Fruit fly (Drosophila melanogaster) whole organism, embryonic: Measurements from ENCODE around the gene IKKbeta.

Experiments used
- Bdp1 ChIP-seq: fragments of 200-800 bp; sonication (Bioruptor generic); optimal IDR thresholded peaks from 3 replicates; lab custom pipeline; 2016; ENCODE audit warnings: missing biosample characterization, missing genetic modification characterization
- Bteb2 ChIP-seq: fragments of 200-800 bp; sonication (Bioruptor generic); optimal IDR thresholded peaks from 2 replicates; lab custom pipeline; 2016; ENCODE audit warnings: missing biosample characterization, missing genetic modification characterization
- CG10431 ChIP-seq: fragments of 200-800 bp; sonication (Bioruptor generic); optimal IDR thresholded peaks from 3 replicates; lab custom pipeline; 2018; ENCODE audit warnings: missing biosample characterization, mild to moderate bottlenecking, missing genetic modification characterization
- CG10462 ChIP-seq: fragments of 200-800 bp; sonication (Bioruptor generic); optimal IDR thresholded peaks from 2 replicates; lab custom pipeline; 2016; ENCODE audit warnings: missing biosample characterization, missing genetic modification characterization
- CG12071 ChIP-seq: fragments of 200-800 bp; sonication (Bioruptor generic); optimal IDR thresholded peaks from 3 replicates; lab custom pipeline; 2018; ENCODE audit warnings: missing biosample characterization, mild to moderate bottlenecking, missing genetic modification characterization
- CG1529 ChIP-seq: fragments of 200-800 bp; sonication (Bioruptor generic); optimal IDR thresholded peaks from 3 replicates; lab custom pipeline; 2018; ENCODE audit warnings: missing biosample characterization, missing genetic modification characterization
- CG15479 ChIP-seq: fragments of 200-800 bp; sonication (Bioruptor generic); optimal IDR thresholded peaks from 3 replicates; lab custom pipeline; 2019; ENCODE audit warnings: missing biosample characterization, mild to moderate bottlenecking, missing genetic modification characterization, moderate library complexity
- CG15601 ChIP-seq: fragments of 200-800 bp; sonication (Bioruptor generic); optimal IDR thresholded peaks from 3 replicates; lab custom pipeline; 2019; ENCODE audit warnings: missing biosample characterization, mild to moderate bottlenecking, missing genetic modification characterization, moderate library complexity
- CG1603 ChIP-seq: fragments of 200-800 bp; sonication (Bioruptor generic); optimal IDR thresholded peaks from 2 replicates; lab custom pipeline; 2019; ENCODE audit warnings: missing biosample characterization, mild to moderate bottlenecking, missing genetic modification characterization, moderate library complexity
- CG17361 ChIP-seq: fragments of 200-800 bp; sonication (Bioruptor generic); IDR thresholded peaks from 3 replicates; pipeline ENCODE4 v1.3.6; 2022; ENCODE audit warnings: missing biosample characterization, missing genetic modification characterization
- CG17912 ChIP-seq: fragments of 200-800 bp; sonication (Bioruptor generic); optimal IDR thresholded peaks from 2 replicates; lab custom pipeline; 2018; ENCODE audit warnings: missing biosample characterization, mild to moderate bottlenecking, missing genetic modification characterization
- CG2120 ChIP-seq: fragments of 200-800 bp; sonication (Bioruptor generic); optimal IDR thresholded peaks from 3 replicates; lab custom pipeline; 2016; ENCODE audit warnings: missing biosample characterization, missing genetic modification characterization
- CG2678 ChIP-seq: fragments of 200-800 bp; sonication (Bioruptor generic); optimal IDR thresholded peaks from 3 replicates; lab custom pipeline; 2019; ENCODE audit warnings: missing biosample characterization, mild to moderate bottlenecking, missing genetic modification characterization, moderate library complexity
- CG4424 ChIP-seq: fragments of 200-800 bp; sonication (Bioruptor generic); optimal IDR thresholded peaks from 3 replicates; lab custom pipeline; 2016; ENCODE audit warnings: missing biosample characterization, missing genetic modification characterization
- CG4707 ChIP-seq: fragments of 200-800 bp; sonication (Bioruptor generic); optimal IDR thresholded peaks from 2 replicates; lab custom pipeline; 2018; ENCODE audit warnings: missing biosample characterization, mild to moderate bottlenecking, missing genetic modification characterization, moderate library complexity
- CG6683 ChIP-seq: fragments of 200-800 bp; sonication (Bioruptor generic); optimal IDR thresholded peaks from 2 replicates; lab custom pipeline; 2017; ENCODE audit warnings: missing biosample characterization, mild to moderate bottlenecking, missing genetic modification characterization, missing genetic modification reagents
- CG8281 ChIP-seq: fragments of 200-800 bp; sonication (Bioruptor generic); optimal IDR thresholded peaks from 2 replicates; lab custom pipeline; 2018; ENCODE audit warnings: missing biosample characterization, mild to moderate bottlenecking, missing genetic modification characterization, moderate library complexity
- CG8765 ChIP-seq: fragments of 200-800 bp; sonication (Bioruptor generic); IDR thresholded peaks from 2 replicates; pipeline ENCODE4 v1.3.6; 2022; ENCODE audit warnings: missing biosample characterization, missing genetic modification characterization
- CG9797 ChIP-seq: fragments of 200-800 bp; sonication (Bioruptor generic); optimal IDR thresholded peaks from 3 replicates; lab custom pipeline; 2018; ENCODE audit warnings: missing biosample characterization, mild to moderate bottlenecking, missing genetic modification characterization
- CG9932 ChIP-seq: fragments of 200-800 bp; sonication (Bioruptor generic); IDR thresholded peaks from 2 replicates; pipeline ENCODE4 v1.3.6; 2022; ENCODE audit warnings: missing biosample characterization, missing genetic modification characterization
- Camta ChIP-seq: fragments of 200-800 bp; sonication (Bioruptor generic); optimal IDR thresholded peaks from 2 replicates; lab custom pipeline; 2016; ENCODE audit warnings: missing biosample characterization, missing genetic modification characterization
- Dek ChIP-seq: fragments of 200-800 bp; sonication (Bioruptor generic); optimal IDR thresholded peaks from 3 replicates; lab custom pipeline; 2019; ENCODE audit warnings: missing biosample characterization, mild to moderate bottlenecking, missing genetic modification characterization, moderate library complexity
- Hr51 ChIP-seq, 2 experiments: fragments of 200-800 bp; sonication (Bioruptor generic); optimal IDR thresholded peaks; 2 replicates in 1 of 2; 3 replicates in 1 of 2; lab custom pipeline; 2016 to 2018; ENCODE audit warnings: missing biosample characterization in 2 of 2, missing genetic modification characterization in 2 of 2, mild to moderate bottlenecking in 1 of 2, moderate library complexity in 1 of 2
- MESR4 ChIP-seq: fragments of 200-800 bp; sonication (Bioruptor generic); optimal IDR thresholded peaks from 2 replicates; lab custom pipeline; 2018; ENCODE audit warnings: missing biosample characterization, mild to moderate bottlenecking, missing genetic modification characterization, moderate library complexity
- NFAT ChIP-seq: fragments of 200-800 bp; sonication (Bioruptor generic); IDR thresholded peaks from 2 replicates; pipeline ENCODE4 v1.3.6; 2022; ENCODE audit warnings: missing biosample characterization, missing genetic modification characterization
- Nf-YA ChIP-seq: fragments of 200-800 bp; sonication (Bioruptor generic); IDR thresholded peaks from 2 replicates; pipeline ENCODE4 v1.3.6; 2022; ENCODE audit warnings: missing biosample characterization, missing genetic modification characterization
- Nf-YC ChIP-seq: fragments of 200-800 bp; optimal IDR thresholded peaks from 3 replicates; lab custom pipeline; 2019; ENCODE audit warnings: missing biosample characterization, mild to moderate bottlenecking, missing genetic modification characterization, moderate library complexity
- Opbp ChIP-seq: fragments of 200-800 bp; sonication (Bioruptor generic); IDR thresholded peaks from 3 replicates; pipeline ENCODE4 v1.3.6; 2022; ENCODE audit warnings: missing biosample characterization, missing genetic modification characterization; ENCODE audit not compliant: partially characterized antibody
- TFAM ChIP-seq: fragments of 200-800 bp; sonication (Bioruptor generic); optimal IDR thresholded peaks from 2 replicates; lab custom pipeline; 2017; ENCODE audit warnings: missing biosample characterization, missing genetic modification characterization, inconsistent platforms
- Taf1 ChIP-seq: fragments of 200-800 bp; sonication (Bioruptor generic); IDR thresholded peaks from 2 replicates; pipeline ENCODE4 v1.3.6; 2022; ENCODE audit warnings: missing biosample characterization, missing genetic modification characterization
- Vsx1 ChIP-seq: fragments of 200-800 bp; sonication (Bioruptor generic); optimal IDR thresholded peaks from 2 replicates; lab custom pipeline; 2017; ENCODE audit warnings: missing biosample characterization, mild to moderate bottlenecking, missing genetic modification characterization, missing genetic modification reagents
- ac ChIP-seq: fragments of 200-800 bp; sonication (Bioruptor generic); optimal IDR thresholded peaks from 3 replicates; lab custom pipeline; 2017; ENCODE audit warnings: missing biosample characterization, mild to moderate bottlenecking, missing genetic modification characterization
- ap ChIP-seq: fragments of 200-800 bp; sonication (Bioruptor generic); IDR thresholded peaks from 2 replicates; pipeline ENCODE4 v1.3.6; 2022; ENCODE audit warnings: missing biosample characterization, missing genetic modification characterization
- ase ChIP-seq: fragments of 200-800 bp; sonication (Bioruptor generic); IDR thresholded peaks from 3 replicates; pipeline ENCODE4 v1.3.6; 2022; ENCODE audit warnings: missing biosample characterization, missing genetic modification characterization
- ems ChIP-seq: fragments of 200-800 bp; sonication (Bioruptor generic); optimal IDR thresholded peaks from 3 replicates; lab custom pipeline; 2016; ENCODE audit warnings: missing biosample characterization, missing genetic modification characterization
- gce ChIP-seq: fragments of 200-800 bp; sonication (Bioruptor generic); IDR thresholded peaks from 3 replicates; pipeline ENCODE4 v1.3.6; 2022; ENCODE audit warnings: missing biosample characterization, missing genetic modification characterization
- gt ChIP-seq: fragments of 200-800 bp; sonication (Bioruptor generic); IDR thresholded peaks from 2 replicates; pipeline ENCODE4 v1.3.6; 2022; ENCODE audit warnings: missing biosample characterization, missing genetic modification characterization
- hb ChIP-seq: fragments of 200-800 bp; sonication (Bioruptor generic); IDR thresholded peaks from 3 replicates; pipeline ENCODE4 v1.3.6; 2022; ENCODE audit warnings: missing biosample characterization, missing genetic modification characterization; ENCODE audit not compliant: partially characterized antibody
- peb ChIP-seq: fragments of 200-800 bp; sonication (Bioruptor generic); IDR thresholded peaks from 2 replicates; pipeline ENCODE4 v1.3.6; 2022; ENCODE audit warnings: missing biosample characterization, missing genetic modification characterization
- pnt ChIP-seq: fragments of 200-800 bp; sonication (Bioruptor generic); optimal IDR thresholded peaks from 3 replicates; lab custom pipeline; 2016; ENCODE audit warnings: missing biosample characterization, missing genetic modification characterization
- psq ChIP-seq: fragments of 200-800 bp; sonication (Bioruptor generic); optimal IDR thresholded peaks from 2 replicates; lab custom pipeline; 2017; ENCODE audit warnings: missing biosample characterization, missing genetic modification characterization
- ro ChIP-seq: fragments of 200-800 bp; sonication (Bioruptor generic); IDR thresholded peaks from 2 replicates; pipeline ENCODE4 v1.3.6; 2022; ENCODE audit warnings: missing biosample characterization, missing genetic modification characterization
- sisA ChIP-seq: fragments of 200-800 bp; sonication (Bioruptor generic); IDR thresholded peaks from 2 replicates; pipeline ENCODE4 v1.3.6; 2022; ENCODE audit warnings: missing biosample characterization, missing genetic modification characterization
- slbo ChIP-seq: fragments of 200-800 bp; sonication (Bioruptor generic); IDR thresholded peaks from 2 replicates; pipeline ENCODE4 v1.3.6; 2022; ENCODE audit warnings: missing biosample characterization, missing genetic modification characterization
- sqz ChIP-seq: fragments of 200-800 bp; sonication (Bioruptor generic); optimal IDR thresholded peaks from 3 replicates; lab custom pipeline; 2018; ENCODE audit warnings: missing biosample characterization, mild to moderate bottlenecking, missing genetic modification characterization
- stwl ChIP-seq: fragments of 200-800 bp; sonication (Bioruptor generic); optimal IDR thresholded peaks from 3 replicates; lab custom pipeline; 2018; ENCODE audit warnings: missing biosample characterization, mild to moderate bottlenecking, missing genetic modification characterization, moderate library complexity
- tin ChIP-seq: fragments of 200-800 bp; sonication (Bioruptor generic); optimal IDR thresholded peaks from 3 replicates; lab custom pipeline; 2016; ENCODE audit warnings: missing biosample characterization, missing genetic modification characterization
- trem ChIP-seq: fragments of 200-800 bp; optimal IDR thresholded peaks from 3 replicates; lab custom pipeline; 2019; ENCODE audit warnings: missing biosample characterization, mild to moderate bottlenecking, missing genetic modification characterization, moderate library complexity
- trh ChIP-seq: fragments of 200-800 bp; sonication (Bioruptor generic); optimal IDR thresholded peaks from 2 replicates; lab custom pipeline; 2016; ENCODE audit warnings: missing biosample characterization, missing genetic modification characterization

Gene IKKbeta

DNA sequence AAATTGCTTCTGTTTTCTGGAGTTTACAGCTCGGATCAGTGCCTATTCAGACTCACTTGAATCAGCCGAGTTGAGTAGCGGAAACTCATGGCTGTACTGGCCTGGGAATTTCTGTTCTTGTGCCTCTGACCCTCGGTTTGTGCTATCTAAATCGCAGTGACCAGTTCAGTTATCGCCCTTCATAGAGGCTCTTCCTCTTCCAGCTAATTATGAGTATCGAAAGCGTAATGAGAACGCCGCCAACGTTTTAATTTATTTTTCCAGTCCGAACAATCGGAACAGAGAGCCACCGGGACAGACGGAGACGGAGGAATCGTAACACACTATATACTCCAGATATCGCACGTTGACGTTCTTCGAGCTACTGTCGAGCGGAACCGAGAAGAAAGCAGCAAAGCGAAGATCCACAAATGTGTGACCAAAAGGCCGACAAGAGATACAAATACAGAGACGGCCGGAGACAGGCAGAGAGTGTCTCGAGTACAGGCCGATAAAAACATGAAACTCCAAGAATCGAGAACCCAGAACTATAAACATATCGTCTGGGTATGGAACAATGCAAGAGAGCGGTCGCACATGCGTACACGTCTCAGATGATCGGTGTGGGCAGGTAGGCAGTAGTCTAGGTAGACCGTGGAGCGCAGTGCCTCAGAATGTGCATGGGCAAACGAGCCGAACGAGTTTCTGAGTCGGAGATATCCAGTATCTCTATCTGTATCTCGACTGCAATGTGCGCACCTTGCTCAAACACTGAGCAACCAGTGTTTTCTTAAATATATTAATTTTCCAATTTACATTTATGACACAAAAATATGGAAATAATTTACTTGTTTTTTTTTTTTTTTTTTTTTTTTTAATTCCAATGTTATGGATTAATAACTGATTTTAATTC lies 22.7 kb upstream of the IKKbeta start (continued):
- TF ChIP-seq CG17361 (GFP tag; lab: Robert Waterston, UW) (peak; percentile 58; the same call in 2 of the 3 replicates), stwl (tag; lab: Kevin White, UChicago) (peak; percentile 6), Nf-YC (tag; lab: Kevin White, UChicago) (no peak), ac (GFP tag; lab: Kevin White, UChicago) (no peak), psq (peak; percentile 56), Hr51 (GFP tag; optimal IDR thresholded peaks at IDR 0.05; lab: Kevin White, UChicago) (peak; percentile 31 to 71), Taf1 (GFP tag; lab: Robert Waterston, UW) (no peak), CG1529 (peak; percentile 48), CG2678 (tag; lab: Kevin White, UChicago) (no peak), hb (no peak), CG6683 (GFP tag; lab: Kevin White, UChicago) (no peak), ems (GFP tag; lab: Kevin White, UChicago) (peak; percentile 36), ase (GFP tag; lab: Robert Waterston, UW) (peak; percentile 52; the same call in 2 of the 3 replicates), pnt (GFP tag; lab: Kevin White, UChicago) (no peak), Bdp1 (GFP tag; lab: Kevin White, UChicago) (no peak), ap (peak; percentile 69), Vsx1 (GFP tag; lab: Kevin White, UChicago) (peak; percentile 94), sisA (GFP tag; lab: Robert Waterston, UW) (peak; percentile 69), CG12071 (GFP tag; lab: Kevin White, UChicago) (no peak), TFAM (GFP tag; lab: Kevin White, UChicago) (no peak), CG4424 (GFP tag; lab: Kevin White, UChicago) (peak; percentile 84), slbo (GFP tag; lab: Robert Waterston, UW) (peak; percentile 39), CG2120 (GFP tag; lab: Kevin White, UChicago) (peak; percentile 36), Dek (tag; lab: Kevin White, UChicago) (no peak), CG1603 (tag; lab: Kevin White, UChicago) (no peak), ro (GFP tag; lab: Robert Waterston, UW) (peak; percentile 30; the same call in 1 of the 2 replicates), trem (tag; lab: Kevin White, UChicago) (peak; percentile 84), sqz (GFP tag; lab: Kevin White, UChicago) (no peak), CG10431 (GFP tag; lab: Kevin White, UChicago) (peak; percentile 48), gt (no peak), gce (GFP tag; lab: Robert Waterston, UW) (0 out of 3 replicates have a peak, but pooled peaks have one; percentile 35), CG8281 (no peak), Nf-YA (GFP tag; lab: Robert Waterston, UW) (peak; percentile 56; the same call in 1 of the 2 replicates), Camta (GFP tag; lab: Kevin White, UChicago) (peak; percentile 51), CG10462 (peak; percentile 67), CG9932 (GFP tag; lab: Robert Waterston, UW) (no peak), CG8765 (GFP tag; lab: Robert Waterston, UW) (no peak; the same call in 1 of the 2 replicates), tin (GFP tag; lab: Kevin White, UChicago) (peak; percentile 76), CG4707 (GFP tag; lab: Kevin White, UChicago) (peak; percentile 0), CG15479 (GFP tag; lab: Kevin White, UChicago) (peak; percentile 97), CG9797 (GFP tag; lab: Kevin White, UChicago) (no peak), CG17912 (GFP tag; lab: Kevin White, UChicago) (no peak), MESR4 (GFP tag; lab: Kevin White, UChicago) (no peak), Opbp (GFP tag; lab: Robert Waterston, UW) (no peak), peb (GFP tag; lab: Robert Waterston, UW) (peak; percentile 57), trh (no peak), Bteb2 (peak; percentile 23), NFAT (GFP tag; lab: Robert Waterston, UW) (no peak), CG15601 (tag; lab: Kevin White, UChicago) (peak; percentile 41)
